Fruit fly (Drosophila melanogaster) whole organism, embryonic: ENCODE data around the gene CG15894.

ENCODE experiments used
- CG10462 ChIP-seq: fragments of 200-800 bp; sonication (Bioruptor generic); optimal IDR thresholded peaks from 2 replicates; lab custom pipeline; 2016; ENCODE audit warnings: missing biosample characterization, missing genetic modification characterization
- CG13424 ChIP-seq: fragments of 200-800 bp; sonication (Bioruptor generic); optimal IDR thresholded peaks from 2 replicates; lab custom pipeline; 2019; ENCODE audit warnings: missing biosample characterization, mild to moderate bottlenecking, missing genetic modification characterization, moderate library complexity
- CG17385 ChIP-seq: fragments of 200-800 bp; sonication (Bioruptor generic); optimal IDR thresholded peaks from 3 replicates; lab custom pipeline; 2018; ENCODE audit warnings: missing biosample characterization, mild to moderate bottlenecking, missing genetic modification characterization
- CG17612 ChIP-seq: fragments of 200-800 bp; sonication (Bioruptor generic); IDR thresholded peaks from 2 replicates; pipeline ENCODE4 v1.3.6; 2022; ENCODE audit warnings: missing biosample characterization, missing genetic modification characterization
- CG2116 ChIP-seq: fragments of 200-800 bp; sonication (Bioruptor generic); optimal IDR thresholded peaks from 3 replicates; lab custom pipeline; 2018; ENCODE audit warnings: missing biosample characterization, mild to moderate bottlenecking, missing genetic modification characterization
- CG2678 ChIP-seq: fragments of 200-800 bp; sonication (Bioruptor generic); optimal IDR thresholded peaks from 3 replicates; lab custom pipeline; 2019; ENCODE audit warnings: missing biosample characterization, mild to moderate bottlenecking, missing genetic modification characterization, moderate library complexity
- CG3065 ChIP-seq: fragments of 200-800 bp; sonication (Bioruptor generic); optimal IDR thresholded peaks from 2 replicates; lab custom pipeline; 2016; ENCODE audit warnings: missing biosample characterization, missing genetic modification characterization
- CG32532 ChIP-seq: fragments of 200-800 bp; sonication (Bioruptor generic); IDR thresholded peaks from 2 replicates; pipeline ENCODE4 v1.3.6; 2022; ENCODE audit warnings: missing biosample characterization, missing genetic modification characterization
- CG4282 ChIP-seq: fragments of 200-800 bp; sonication (Bioruptor generic); optimal IDR thresholded peaks from 2 replicates; lab custom pipeline; 2016; ENCODE audit warnings: missing biosample characterization, missing genetic modification characterization
- CG5245 ChIP-seq: fragments of 200-800 bp; sonication (Bioruptor generic); optimal IDR thresholded peaks from 3 replicates; lab custom pipeline; 2016; ENCODE audit warnings: missing biosample characterization, missing genetic modification characterization
- CG6254 ChIP-seq: fragments of 200-800 bp; sonication (Bioruptor generic); optimal IDR thresholded peaks from 3 replicates; lab custom pipeline; 2017; ENCODE audit warnings: mild to moderate bottlenecking, missing biosample characterization, missing genetic modification reagents, missing genetic modification characterization
- CG6272 ChIP-seq: fragments of 200-800 bp; sonication (Bioruptor generic); IDR thresholded peaks from 2 replicates; pipeline ENCODE4 v1.3.6; 2022; ENCODE audit warnings: missing biosample characterization, missing genetic modification characterization
- CG6683 ChIP-seq: fragments of 200-800 bp; sonication (Bioruptor generic); optimal IDR thresholded peaks from 2 replicates; lab custom pipeline; 2017; ENCODE audit warnings: missing biosample characterization, mild to moderate bottlenecking, missing genetic modification characterization, missing genetic modification reagents
- CG7987 ChIP-seq: fragments of 200-800 bp; sonication (Bioruptor generic); optimal IDR thresholded peaks from 2 replicates; lab custom pipeline; 2018; ENCODE audit warnings: missing biosample characterization, mild to moderate bottlenecking, missing genetic modification characterization, moderate library complexity
- CG8765 ChIP-seq: fragments of 200-800 bp; sonication (Bioruptor generic); IDR thresholded peaks from 2 replicates; pipeline ENCODE4 v1.3.6; 2022; ENCODE audit warnings: missing biosample characterization, missing genetic modification characterization
- CG8924 ChIP-seq: fragments of 200-800 bp; optimal IDR thresholded peaks from 3 replicates; lab custom pipeline; 2019; ENCODE audit warnings: missing biosample characterization, mild to moderate bottlenecking, missing genetic modification characterization, moderate library complexity
- CG9876 ChIP-seq: fragments of 200-800 bp; sonication (Bioruptor generic); optimal IDR thresholded peaks from 2 replicates; lab custom pipeline; 2016; ENCODE audit warnings: missing biosample characterization, missing genetic modification characterization
- CG9932 ChIP-seq: fragments of 200-800 bp; sonication (Bioruptor generic); IDR thresholded peaks from 2 replicates; pipeline ENCODE4 v1.3.6; 2022; ENCODE audit warnings: missing biosample characterization, missing genetic modification characterization
- D19B ChIP-seq: fragments of 200-800 bp; sonication (Bioruptor generic); optimal IDR thresholded peaks from 2 replicates; lab custom pipeline; 2017; ENCODE audit warnings: missing biosample characterization, mild to moderate bottlenecking, missing genetic modification characterization
- Fer2 ChIP-seq: fragments of 200-800 bp; sonication (Bioruptor generic); optimal IDR thresholded peaks from 2 replicates; lab custom pipeline; 2018; ENCODE audit warnings: missing biosample characterization, mild to moderate bottlenecking, missing genetic modification characterization, moderate library complexity
- Gug ChIP-seq: fragments of 200-800 bp; sonication (Bioruptor generic); IDR thresholded peaks from 4 replicates; pipeline ENCODE4 v1.3.6; 2022; ENCODE audit warnings: missing biosample characterization, missing genetic modification characterization
- MTF-1 ChIP-seq: fragments of 200-800 bp; sonication (Bioruptor generic); optimal IDR thresholded peaks from 2 replicates; lab custom pipeline; 2018; ENCODE audit warnings: missing biosample characterization, mild to moderate bottlenecking, missing genetic modification characterization, borderline replicate concordance
- NFAT ChIP-seq: fragments of 200-800 bp; sonication (Bioruptor generic); IDR thresholded peaks from 2 replicates; pipeline ENCODE4 v1.3.6; 2022; ENCODE audit warnings: missing biosample characterization, missing genetic modification characterization
- Rx ChIP-seq: fragments of 200-800 bp; sonication (Bioruptor generic); IDR thresholded peaks from 2 replicates; pipeline ENCODE4 v1.3.6; 2022; ENCODE audit warnings: missing biosample characterization, missing genetic modification characterization
- Ssrp ChIP-seq: fragments of 200-800 bp; sonication (Bioruptor generic); optimal IDR thresholded peaks from 2 replicates; lab custom pipeline; 2018; ENCODE audit warnings: missing biosample characterization, mild to moderate bottlenecking, missing genetic modification characterization, moderate library complexity
- ab ChIP-seq: fragments of 200-800 bp; sonication (Bioruptor generic); optimal IDR thresholded peaks from 2 replicates; lab custom pipeline; 2016; ENCODE audit warnings: missing biosample characterization, missing genetic modification characterization
- ac ChIP-seq: fragments of 200-800 bp; sonication (Bioruptor generic); optimal IDR thresholded peaks from 3 replicates; lab custom pipeline; 2017; ENCODE audit warnings: missing biosample characterization, mild to moderate bottlenecking, missing genetic modification characterization
- amos ChIP-seq: fragments of 200-800 bp; sonication (Bioruptor generic); IDR thresholded peaks from 2 replicates; pipeline ENCODE4 v1.3.6; 2022; ENCODE audit warnings: missing biosample characterization, missing genetic modification characterization; ENCODE audit not compliant: partially characterized antibody
- az2 ChIP-seq: fragments of 200-800 bp; sonication (Bioruptor generic); optimal IDR thresholded peaks from 3 replicates; lab custom pipeline; 2016; ENCODE audit warnings: missing biosample characterization, missing genetic modification characterization
- bab2 ChIP-seq: fragments of 200-800 bp; sonication (Bioruptor generic); optimal IDR thresholded peaks from 2 replicates; lab custom pipeline; 2016; ENCODE audit warnings: missing biosample characterization, missing genetic modification characterization
- bcd ChIP-seq: fragments of 200-800 bp; sonication (Bioruptor generic); optimal IDR thresholded peaks from 2 replicates; lab custom pipeline; 2017; ENCODE audit warnings: missing biosample characterization, mild to moderate bottlenecking, missing genetic modification characterization
- btn ChIP-seq: fragments of 200-800 bp; sonication (Bioruptor generic); optimal IDR thresholded peaks from 2 replicates; lab custom pipeline; 2016; ENCODE audit warnings: missing biosample characterization, missing genetic modification characterization
- chm ChIP-seq: fragments of 200-800 bp; sonication (Bioruptor generic); IDR thresholded peaks from 2 replicates; pipeline ENCODE4 v1.3.6; 2022; ENCODE audit warnings: missing biosample characterization, missing genetic modification characterization
- crc ChIP-seq: fragments of 200-800 bp; sonication (Bioruptor generic); optimal IDR thresholded peaks from 2 replicates; lab custom pipeline; 2016; ENCODE audit warnings: missing biosample characterization, missing genetic modification characterization
- eyg ChIP-seq: fragments of 200-800 bp; sonication (Bioruptor generic); optimal IDR thresholded peaks from 3 replicates; lab custom pipeline; 2016; ENCODE audit warnings: missing biosample characterization, missing genetic modification characterization
- gro ChIP-seq: fragments of 200-800 bp; sonication (Bioruptor generic); optimal IDR thresholded peaks from 2 replicates; lab custom pipeline; 2016; ENCODE audit warnings: missing biosample characterization, missing genetic modification characterization
- jing ChIP-seq: fragments of 200-800 bp; sonication (Bioruptor generic); optimal IDR thresholded peaks from 2 replicates; lab custom pipeline; 2018; ENCODE audit warnings: missing biosample characterization, mild to moderate bottlenecking, missing genetic modification characterization
- jumu ChIP-seq: fragments of 200-800 bp; sonication (Bioruptor generic); optimal IDR thresholded peaks from 3 replicates; lab custom pipeline; 2016; ENCODE audit warnings: missing biosample characterization, missing genetic modification characterization
- lmd ChIP-seq: fragments of 200-800 bp; sonication (Bioruptor generic); IDR thresholded peaks from 2 replicates; pipeline ENCODE4 v1.3.6; 2022; ENCODE audit warnings: missing biosample characterization, missing genetic modification characterization
- nau ChIP-seq: fragments of 200-800 bp; sonication (Bioruptor generic); optimal IDR thresholded peaks from 3 replicates; lab custom pipeline; 2017; ENCODE audit warnings: missing biosample characterization, mild to moderate bottlenecking, missing genetic modification characterization, missing genetic modification reagents
- pnt ChIP-seq: fragments of 200-800 bp; sonication (Bioruptor generic); optimal IDR thresholded peaks from 3 replicates; lab custom pipeline; 2016; ENCODE audit warnings: missing biosample characterization, missing genetic modification characterization
- pros ChIP-seq: fragments of 200-800 bp; sonication (Bioruptor generic); optimal IDR thresholded peaks from 3 replicates; lab custom pipeline; 2019; ENCODE audit warnings: missing biosample characterization, mild to moderate bottlenecking, missing genetic modification characterization, moderate library complexity
- psq ChIP-seq: fragments of 200-800 bp; sonication (Bioruptor generic); optimal IDR thresholded peaks from 2 replicates; lab custom pipeline; 2017; ENCODE audit warnings: missing biosample characterization, missing genetic modification characterization
- row ChIP-seq: fragments of 200-800 bp; sonication (Bioruptor generic); IDR thresholded peaks from 3 replicates; pipeline ENCODE4 v1.3.6; 2022; ENCODE audit warnings: missing biosample characterization, missing genetic modification characterization
- schlank ChIP-seq: fragments of 200-800 bp; sonication (Bioruptor generic); optimal IDR thresholded peaks from 2 replicates; lab custom pipeline; 2018; ENCODE audit warnings: missing biosample characterization, mild to moderate bottlenecking, missing genetic modification characterization
- sd ChIP-seq: fragments of 200-800 bp; sonication (Bioruptor generic); optimal IDR thresholded peaks from 3 replicates; lab custom pipeline; 2018; ENCODE audit warnings: missing biosample characterization, mild to moderate bottlenecking, missing genetic modification characterization, moderate library complexity
- sisA ChIP-seq: fragments of 200-800 bp; sonication (Bioruptor generic); IDR thresholded peaks from 2 replicates; pipeline ENCODE4 v1.3.6; 2022; ENCODE audit warnings: missing biosample characterization, missing genetic modification characterization
- tll ChIP-seq, 2 experiments: fragments of 200-800 bp in 1 of 2; fragments of >200 bp in 1 of 2; sonication (Bioruptor generic) in 1 of 2; optimal IDR thresholded peaks; 2 replicates each; lab custom pipeline; 2017 to 2019; ENCODE audit warnings: missing biosample characterization in 2 of 2, missing genetic modification characterization in 2 of 2, mild to moderate bottlenecking in 1 of 2, moderate library complexity in 1 of 2
- unpg ChIP-seq: fragments of 200-800 bp; sonication (Bioruptor generic); optimal IDR thresholded peaks from 3 replicates; lab custom pipeline; 2018; ENCODE audit warnings: missing biosample characterization, mild to moderate bottlenecking, missing genetic modification characterization, moderate library complexity
- yki ChIP-seq: fragments of >200 bp; optimal IDR thresholded peaks from 3 replicates; lab custom pipeline; 2018

Gene CG15894

DNA sequence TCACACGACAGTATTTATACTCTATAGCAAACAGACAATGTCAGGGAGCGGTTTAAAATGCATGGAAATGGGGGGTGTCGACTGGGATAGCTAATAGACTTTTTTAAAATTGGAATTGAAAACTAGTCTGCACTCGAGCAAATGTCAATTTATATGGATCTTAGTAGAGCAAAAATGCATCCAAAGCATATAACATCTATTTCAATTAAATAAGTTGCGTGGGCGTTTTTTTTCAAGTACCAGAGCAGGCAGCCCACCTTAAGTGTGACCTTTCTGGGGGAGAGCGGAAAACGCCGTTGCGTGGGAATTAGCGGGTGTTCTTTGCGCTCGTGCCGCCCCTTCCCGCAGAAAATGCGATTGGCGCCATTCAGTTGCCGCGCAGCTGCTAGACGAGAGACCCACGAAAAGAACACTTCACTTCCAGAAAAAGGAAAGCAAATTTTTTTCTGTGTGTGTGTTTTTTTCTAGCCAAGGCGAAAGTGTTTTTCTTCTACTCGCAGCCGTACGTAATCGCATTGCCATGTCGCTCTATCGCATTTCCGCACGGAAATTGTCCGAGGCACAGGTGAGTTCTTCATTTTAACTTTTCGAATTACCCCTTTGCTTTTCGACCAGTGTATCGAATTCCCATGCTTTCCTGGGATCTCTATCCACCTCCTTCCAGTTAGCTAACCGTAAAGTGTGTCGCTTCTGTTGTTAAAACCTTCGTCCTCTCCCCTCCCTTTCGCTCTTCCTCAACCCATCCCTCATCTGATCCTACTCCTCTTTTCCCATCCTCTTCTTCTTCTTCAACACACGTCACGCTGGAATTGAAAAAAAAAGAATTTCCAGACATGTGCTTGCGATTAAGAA, 43.1 kb downstream of the CG15894 start (continued):
- TF ChIP-seq CG6272 (GFP tag; lab: Robert Waterston, UW) (no peak), yki (lab: Kevin White, UChicago) (no peak), Fer2 (tag; lab: Kevin White, UChicago) (peak; percentile 6), eyg (GFP tag; lab: Kevin White, UChicago) (no peak), crc (GFP tag; lab: Kevin White, UChicago) (no peak), row (peak; percentile 28; the same call in 1 of the 3 replicates), gro (no peak), CG9876 (no peak), NFAT (0 out of 2 replicates have a peak, but pooled peaks have one; percentile 9), CG4282 (GFP tag; lab: Kevin White, UChicago) (no peak), pnt (GFP tag; lab: Kevin White, UChicago) (no peak), CG13424 (no peak), Ssrp (tag; lab: Kevin White, UChicago) (no peak), CG8924 (tag; lab: Kevin White, UChicago) (peak; percentile 15), psq (GFP tag; lab: Kevin White, UChicago) (no peak), tll (GFP tag; optimal IDR thresholded peaks at IDR 0.05; lab: Kevin White, UChicago) (peak in 1 of 2 experiments; percentile 2), jing (GFP tag; lab: Kevin White, UChicago) (no peak), CG2116 (GFP tag; lab: Kevin White, UChicago) (peak; percentile 58), unpg (GFP tag; lab: Kevin White, UChicago) (no peak), CG32532 (GFP tag; lab: Robert Waterston, UW) (peak; percentile 56; the same call in 1 of the 2 replicates), ab (GFP tag; lab: Kevin White, UChicago) (no peak), lmd (GFP tag; lab: Robert Waterston, UW) (no peak), btn (GFP tag; lab: Kevin White, UChicago) (no peak), CG17385 (GFP tag; lab: Kevin White, UChicago) (peak; percentile 85), Gug (GFP tag; lab: Robert Waterston, UW) (no peak), schlank (tag; lab: Kevin White, UChicago) (no peak), MTF-1 (GFP tag; lab: Kevin White, UChicago) (peak; percentile 38), chm (GFP tag; lab: Robert Waterston, UW) (peak; percentile 57; the same call in 1 of the 2 replicates), sd (tag; lab: Kevin White, UChicago) (no peak), D19B (no peak), bab2 (GFP tag; lab: Kevin White, UChicago) (no peak), CG8765 (GFP tag; lab: Robert Waterston, UW) (no peak), CG2678 (tag; lab: Kevin White, UChicago) (peak; percentile 7), Rx (GFP tag; lab: Robert Waterston, UW) (no peak), CG7987 (peak; percentile 33), CG9932 (GFP tag; lab: Robert Waterston, UW) (no peak), CG17612 (GFP tag; lab: Robert Waterston, UW) (no peak), jumu (GFP tag; lab: Kevin White, UChicago) (no peak), pros (GFP tag; lab: Kevin White, UChicago) (no peak), CG5245 (no peak), amos (GFP tag; lab: Robert Waterston, UW) (peak; percentile 47; the same call in 1 of the 2 replicates), sisA (no peak), CG10462 (GFP tag; lab: Kevin White, UChicago) (no peak), CG3065 (GFP tag; lab: Kevin White, UChicago) (peak; percentile 34), CG6254 (GFP tag; lab: Kevin White, UChicago) (peak; percentile 91), az2 (GFP tag; lab: Kevin White, UChicago) (no peak), bcd (GFP tag; lab: Kevin White, UChicago) (no peak), ac (GFP tag; lab: Kevin White, UChicago) (peak; percentile 11), CG6683 (GFP tag; lab: Kevin White, UChicago) (no peak), nau (GFP tag; lab: Kevin White, UChicago) (peak; percentile 36)
